Fruit fly (Drosophila melanogaster): ENCODE measurements around the gene CG18262.

dm6 chrX:8176291-8177029 is 23.7 kb downstream of the CG18262 start:
- TF ChIP-seq CG34367 (tag; optimal IDR thresholded peaks at IDR 0.05): peak; percentile 46
- TF ChIP-seq CG17806 (tag; optimal IDR thresholded peaks at IDR 0.05): no peak
- no peak for TF ChIP-seq rn (GFP tag; IDR thresholded peaks at IDR 0.05)
- no peak for TF ChIP-seq D1 (tag; optimal IDR thresholded peaks at IDR 0.05)
- TF ChIP-seq CG10348 (GFP tag; IDR thresholded peaks at IDR 0.05): no peak
- no peak for TF ChIP-seq CG32121 (GFP tag; IDR thresholded peaks at IDR 0.05)
- peak; percentile 14; the same call in 1 of the 2 replicates for TF ChIP-seq CG12605 (GFP tag; IDR thresholded peaks at IDR 0.05)
- no peak for TF ChIP-seq CG14655 (GFP tag; optimal IDR thresholded peaks at IDR 0.05)
- TF ChIP-seq gl (tag; optimal IDR thresholded peaks at IDR 0.05): peak; percentile 56

Data from whole organism, pupa.